Fruit fly (Drosophila melanogaster) whole organism, wandering third instar larva: ENCODE data around the gene CG7706.

Experiments
- CG32264 ChIP-seq: fragments of 200-800 bp; sonication (Bioruptor generic); optimal IDR thresholded peaks from 2 replicates; lab custom pipeline; 2016; ENCODE audit warnings: missing biosample characterization, missing genetic modification characterization
- CG9705 ChIP-seq: fragments of 200-800 bp; sonication (Bioruptor generic); optimal IDR thresholded peaks from 2 replicates; lab custom pipeline; 2018; ENCODE audit warnings: missing biosample characterization, mild to moderate bottlenecking, missing genetic modification characterization
- CrebA ChIP-seq: fragments of 200-800 bp; sonication (Bioruptor generic); optimal IDR thresholded peaks from 2 replicates; lab custom pipeline; 2016; ENCODE audit warnings: missing biosample characterization, mild to moderate bottlenecking, missing genetic modification characterization, borderline replicate concordance
- Dfd ChIP-seq: fragments of >200 bp; optimal IDR thresholded peaks from 2 replicates; lab custom pipeline; 2017; ENCODE audit warnings: missing biosample characterization, missing genetic modification characterization
- Dif ChIP-seq: fragments of 200-275, 200-300 bp; sonication (Bioruptor generic); optimal IDR thresholded peaks from 2 replicates; lab custom pipeline; 2018; ENCODE audit warnings: missing biosample characterization, missing genetic modification characterization; ENCODE audit not compliant: partially characterized antibody
- GATAd ChIP-seq: sonication (Bioruptor generic); optimal IDR thresholded peaks from 2 replicates; lab custom pipeline; 2016; ENCODE audit warnings: missing biosample characterization, missing genetic modification characterization
- HLH106 ChIP-seq: fragments of 200-800 bp; optimal IDR thresholded peaks from 3 replicates; lab custom pipeline; 2019; ENCODE audit warnings: missing biosample characterization, mild to moderate bottlenecking, missing genetic modification characterization, moderate library complexity
- Hnf4 ChIP-seq: fragments of 200-800 bp; sonication (Bioruptor generic); optimal IDR thresholded peaks from 2 replicates; lab custom pipeline; 2016; ENCODE audit warnings: missing biosample characterization, mild to moderate bottlenecking, missing genetic modification characterization
- Hr78 ChIP-seq: fragments of >200 bp; optimal IDR thresholded peaks from 2 replicates; lab custom pipeline; 2017; ENCODE audit warnings: missing biosample characterization, missing genetic modification characterization
- Hr83 ChIP-seq: fragments of 200-300 bp; sonication (Bioruptor generic); optimal IDR thresholded peaks from 2 replicates; lab custom pipeline; 2016; ENCODE audit warnings: missing biosample characterization, mild to moderate bottlenecking, missing genetic modification characterization, moderate library complexity; ENCODE audit not compliant: poor library complexity, severe bottlenecking
- Jra ChIP-seq: sonication (Bioruptor generic); optimal IDR thresholded peaks from 2 replicates; lab custom pipeline; 2016; ENCODE audit warnings: missing biosample characterization, missing genetic modification characterization
- Mio ChIP-seq: sonication (Bioruptor generic); optimal IDR thresholded peaks from 2 replicates; lab custom pipeline; 2016; ENCODE audit warnings: missing biosample characterization, missing genetic modification characterization
- N ChIP-seq: fragments of >200 bp; optimal IDR thresholded peaks from 2 replicates; lab custom pipeline; 2018; ENCODE audit warnings: missing biosample characterization, missing external identifiers, missing genetic modification characterization
- OdsH ChIP-seq: fragments of 200-800 bp; sonication (Bioruptor generic); optimal IDR thresholded peaks from 2 replicates; lab custom pipeline; 2016; ENCODE audit warnings: missing biosample characterization, mild to moderate bottlenecking, missing genetic modification characterization
- Rel ChIP-seq, 2 experiments: fragments of 200-800 bp; sonication (Bioruptor generic) in 1 of 2; optimal IDR thresholded peaks; 2 replicates in 1 of 2; 3 replicates in 1 of 2; lab custom pipeline; 2016 to 2019; ENCODE audit warnings: mild to moderate bottlenecking in 2 of 2, missing biosample characterization in 2 of 2, missing genetic modification characterization in 2 of 2, moderate library complexity in 1 of 2
- Sp1 ChIP-seq: fragments of 200-800 bp; sonication (Bioruptor generic); optimal IDR thresholded peaks from 3 replicates; lab custom pipeline; 2019; ENCODE audit warnings: missing biosample characterization, mild to moderate bottlenecking, missing genetic modification characterization, moderate library complexity
- Vsx2 ChIP-seq: fragments of 200-300, 225-300 bp; sonication (Bioruptor generic); optimal IDR thresholded peaks from 2 replicates; lab custom pipeline; 2018; ENCODE audit warnings: missing biosample characterization, missing genetic modification characterization; ENCODE audit not compliant: partially characterized antibody
- br ChIP-seq: fragments of 200-800 bp; sonication (Bioruptor generic); optimal IDR thresholded peaks from 2 replicates; lab custom pipeline; 2016; ENCODE audit warnings: missing biosample characterization, missing genetic modification characterization
- brk ChIP-seq: fragments of 200-800 bp; sonication (Bioruptor generic); optimal IDR thresholded peaks from 2 replicates; lab custom pipeline; 2016; ENCODE audit warnings: missing biosample characterization, mild to moderate bottlenecking, missing genetic modification characterization
- dl ChIP-seq, 2 experiments: fragments of 175-275, 200-275 bp in 1 of 2; fragments of 200-275 bp in 1 of 2; sonication (Bioruptor generic); optimal IDR thresholded peaks; lab custom pipeline; 2018; ENCODE audit warnings: mild to moderate bottlenecking in 2 of 2, missing biosample characterization in 2 of 2, missing genetic modification characterization in 2 of 2, moderate library complexity in 2 of 2; ENCODE audit not compliant: partially characterized antibody in 2 of 2, insufficient read depth in 1 of 2
- dmrt93B ChIP-seq: fragments of 200-800 bp; sonication (Bioruptor generic); optimal IDR thresholded peaks from 2 replicates; lab custom pipeline; 2018; ENCODE audit warnings: missing biosample characterization, mild to moderate bottlenecking, missing genetic modification characterization
- dsf ChIP-seq: sonication (Bioruptor generic); optimal IDR thresholded peaks from 2 replicates; lab custom pipeline; 2016; ENCODE audit warnings: missing biosample characterization, missing genetic modification characterization, borderline replicate concordance
- ey ChIP-seq: fragments of 200-800 bp; sonication (Bioruptor generic); optimal IDR thresholded peaks from 2 replicates; lab custom pipeline; 2016; ENCODE audit warnings: missing biosample characterization, missing genetic modification characterization
- foxo ChIP-seq, 2 experiments: fragments of 200-800 bp; sonication (Bioruptor generic); optimal IDR thresholded peaks; 2 replicates in 1 of 2; 3 replicates in 1 of 2; lab custom pipeline; 2016 to 2017; ENCODE audit warnings: missing biosample characterization in 2 of 2, missing genetic modification characterization in 2 of 2
- fru ChIP-seq: fragments of 200-800 bp; sonication (Bioruptor generic); optimal IDR thresholded peaks from 3 replicates; lab custom pipeline; 2016; ENCODE audit warnings: missing biosample characterization, mild to moderate bottlenecking, missing genetic modification characterization
- h ChIP-seq: fragments of 200-800 bp; sonication (Bioruptor generic); optimal IDR thresholded peaks from 3 replicates; lab custom pipeline; 2016; ENCODE audit warnings: missing biosample characterization, mild to moderate bottlenecking, missing genetic modification characterization
- jim ChIP-seq: fragments of 175-275, 200-325 bp; sonication (Bioruptor generic); optimal IDR thresholded peaks from 2 replicates; lab custom pipeline; 2016; ENCODE audit warnings: missing biosample characterization, mild to moderate bottlenecking, missing genetic modification characterization
- pan ChIP-seq: fragments of >200 bp; optimal IDR thresholded peaks from 2 replicates; lab custom pipeline; 2017
- psq ChIP-seq: fragments of 200-800 bp; sonication (Bioruptor generic); optimal IDR thresholded peaks from 3 replicates; lab custom pipeline; 2017; ENCODE audit warnings: missing biosample characterization, mild to moderate bottlenecking, missing genetic modification characterization, moderate library complexity
- rgr ChIP-seq: fragments of 200-800 bp; sonication (Bioruptor generic); optimal IDR thresholded peaks from 3 replicates; lab custom pipeline; 2016; ENCODE audit warnings: missing biosample characterization, mild to moderate bottlenecking, missing genetic modification characterization
- sage ChIP-seq: fragments of 200-800 bp; sonication (Bioruptor generic); optimal IDR thresholded peaks from 2 replicates; lab custom pipeline; 2016; ENCODE audit warnings: missing biosample characterization, mild to moderate bottlenecking, missing genetic modification characterization
- tai ChIP-seq: sonication (Bioruptor generic); optimal IDR thresholded peaks from 2 replicates; lab custom pipeline; 2016; ENCODE audit warnings: missing biosample characterization, missing genetic modification characterization
- usp ChIP-seq: fragments of >200 bp; optimal IDR thresholded peaks from 2 replicates; lab custom pipeline; 2017; ENCODE audit warnings: missing biosample characterization, missing genetic modification characterization
- woc ChIP-seq: sonication (Bioruptor generic); optimal IDR thresholded peaks from 2 replicates; lab custom pipeline; 2016; ENCODE audit warnings: missing biosample characterization, mild to moderate bottlenecking, missing genetic modification characterization

The CG7706 gene

dm6 chr3R:18669812-18670211 lies 7.8 kb upstream of the CG7706 start (continued):
- TF ChIP-seq CrebA (GFP tag; lab: Kevin White, UChicago): no peak
- TF ChIP-seq Dfd (GFP tag; lab: Kevin White, UChicago): no peak
- TF ChIP-seq Hnf4 (GFP tag; lab: Kevin White, UChicago): no peak
- no peak for TF ChIP-seq CG32264 (GFP tag; lab: Kevin White, UChicago)
- TF ChIP-seq br: peak; percentile 51
- TF ChIP-seq N (GFP tag; lab: Kevin White, UChicago): no peak
- peak; percentile 75 for TF ChIP-seq ey (GFP tag; lab: Kevin White, UChicago)
- no peak for TF ChIP-seq GATAd (GFP tag; lab: Kevin White, UChicago)
- TF ChIP-seq woc (GFP tag; lab: Kevin White, UChicago): peak; percentile 38
- TF ChIP-seq Vsx2: no peak

dm6 chr3R:18670441-18671111 lies 7.0 kb upstream of the CG7706 start:
- TF ChIP-seq Vsx2 (peak; percentile 66), dmrt93B (GFP tag; lab: Kevin White, UChicago) (no peak), usp (no peak), brk (GFP tag; lab: Kevin White, UChicago) (no peak), br (peak; percentile 41), sage (GFP tag; lab: Kevin White, UChicago) (no peak), Mio (GFP tag; lab: Kevin White, UChicago) (no peak), OdsH (GFP tag; lab: Kevin White, UChicago) (peak; percentile 54), pan (no peak), Dif (GFP tag; lab: Kevin White, UChicago) (peak; percentile 64), Hr78 (GFP tag; lab: Kevin White, UChicago) (no peak), woc (GFP tag; lab: Kevin White, UChicago) (peak; percentile 71), jim (GFP tag; lab: Kevin White, UChicago) (no peak), fru (GFP tag; lab: Kevin White, UChicago) (peak; percentile 69), psq (peak; percentile 70), dl (GFP tag; optimal IDR thresholded peaks at IDR 0.05; lab: Kevin White, UChicago; ENCODE audit: insufficient read depth in 1 of 2, partially characterized antibody in 2 of 2) (peak in 1 of 2 experiments; percentile 65), CrebA (GFP tag; lab: Kevin White, UChicago) (no peak), rgr (GFP tag; lab: Kevin White, UChicago) (peak; percentile 61), GATAd (GFP tag; lab: Kevin White, UChicago) (no peak), Rel (GFP tag; optimal IDR thresholded peaks at IDR 0.05; lab: Kevin White, UChicago) (no peak), Rel (tag; optimal IDR thresholded peaks at IDR 0.05; lab: Kevin White, UChicago) (peak; percentile 27), h (GFP tag; lab: Kevin White, UChicago) (peak; percentile 63), Hnf4 (GFP tag; lab: Kevin White, UChicago) (no peak), Dfd (GFP tag; lab: Kevin White, UChicago) (no peak), ey (GFP tag; lab: Kevin White, UChicago) (peak; percentile 69), Jra (GFP tag; lab: Kevin White, UChicago) (peak; percentile 22), N (GFP tag; lab: Kevin White, UChicago) (no peak), Sp1 (peak; percentile 53), CG32264 (GFP tag; lab: Kevin White, UChicago) (peak; percentile 24), HLH106 (tag; lab: Kevin White, UChicago) (peak; percentile 74), foxo (GFP tag; optimal IDR thresholded peaks at IDR 0.05; lab: Kevin White, UChicago) (peak; percentile 51 to 93), tai (GFP tag; lab: Kevin White, UChicago) (no peak), CG9705 (GFP tag; lab: Kevin White, UChicago) (no peak), dsf (GFP tag; lab: Kevin White, UChicago) (no peak)

dm6 chr3R:18671112-18671729 lies 6.4 kb upstream of the CG7706 start, which contains the start of gene CG31230:
CG31230 (plus strand) TSS chr3R:18671679.
- TF ChIP-seq tai (GFP tag; lab: Kevin White, UChicago) (no peak), HLH106 (tag; lab: Kevin White, UChicago) (no peak), usp (no peak), Hr83 (no peak), Hnf4 (GFP tag; lab: Kevin White, UChicago) (no peak), brk (GFP tag; lab: Kevin White, UChicago) (no peak), ey (GFP tag; lab: Kevin White, UChicago) (no peak), pan (no peak), Vsx2 (no peak), jim (GFP tag; lab: Kevin White, UChicago) (no peak), Mio (GFP tag; lab: Kevin White, UChicago) (no peak), CrebA (GFP tag; lab: Kevin White, UChicago) (no peak), Rel (GFP tag; optimal IDR thresholded peaks at IDR 0.05; lab: Kevin White, UChicago) (no peak), Rel (tag; optimal IDR thresholded peaks at IDR 0.05; lab: Kevin White, UChicago) (no peak)
